Worm (Caenorhabditis elegans) whole organism, late embryonic: ENCODE measurements around the gene F59A6.3.

ENCODE experiments used
- C38D4.7 ChIP-seq: fragments of 200-800 bp; sonication (Bioruptor generic); optimal IDR thresholded peaks from 2 replicates; lab custom pipeline; 2018; ENCODE audit warnings: mild to moderate bottlenecking, missing genetic modification characterization, moderate library complexity, missing compliant biosample characterization
- K02D7.2 ChIP-seq: sonication (generic microtip); optimal IDR thresholded peaks from 2 replicates; lab custom pipeline; 2017; ENCODE audit warnings: mild to moderate bottlenecking, missing genetic modification characterization, missing compliant biosample characterization
- ceh-18 ChIP-seq: sonication (generic microtip); optimal IDR thresholded peaks from 2 replicates; lab custom pipeline; 2016; ENCODE audit warnings: missing genetic modification characterization, missing compliant biosample characterization
- ceh-31 ChIP-seq: sonication (generic microtip); optimal IDR thresholded peaks from 2 replicates; lab custom pipeline; 2016; ENCODE audit warnings: missing genetic modification characterization, missing compliant biosample characterization
- eyg-1 ChIP-seq: sonication (generic microtip); optimal IDR thresholded peaks from 2 replicates; lab custom pipeline; 2016; ENCODE audit warnings: missing genotype, missing genetic modification characterization, missing compliant biosample characterization
- lin-11 ChIP-seq: fragments of 200-800 bp; sonication (Bioruptor generic); optimal IDR thresholded peaks from 2 replicates; lab custom pipeline; 2018; ENCODE audit warnings: mild to moderate bottlenecking, missing genetic modification characterization, missing compliant biosample characterization
- pha-4 ChIP-seq: fragments of 150-350 bp; optimal IDR thresholded peaks from 2 replicates; lab custom pipeline; 2018; ENCODE audit warnings: missing biosample characterization, missing genetic modification reagents, missing genetic modification characterization
- pqm-1 ChIP-seq: sonication (generic microtip); optimal IDR thresholded peaks from 2 replicates; lab custom pipeline; 2016; ENCODE audit warnings: missing genetic modification characterization, missing compliant biosample characterization

DNA sequence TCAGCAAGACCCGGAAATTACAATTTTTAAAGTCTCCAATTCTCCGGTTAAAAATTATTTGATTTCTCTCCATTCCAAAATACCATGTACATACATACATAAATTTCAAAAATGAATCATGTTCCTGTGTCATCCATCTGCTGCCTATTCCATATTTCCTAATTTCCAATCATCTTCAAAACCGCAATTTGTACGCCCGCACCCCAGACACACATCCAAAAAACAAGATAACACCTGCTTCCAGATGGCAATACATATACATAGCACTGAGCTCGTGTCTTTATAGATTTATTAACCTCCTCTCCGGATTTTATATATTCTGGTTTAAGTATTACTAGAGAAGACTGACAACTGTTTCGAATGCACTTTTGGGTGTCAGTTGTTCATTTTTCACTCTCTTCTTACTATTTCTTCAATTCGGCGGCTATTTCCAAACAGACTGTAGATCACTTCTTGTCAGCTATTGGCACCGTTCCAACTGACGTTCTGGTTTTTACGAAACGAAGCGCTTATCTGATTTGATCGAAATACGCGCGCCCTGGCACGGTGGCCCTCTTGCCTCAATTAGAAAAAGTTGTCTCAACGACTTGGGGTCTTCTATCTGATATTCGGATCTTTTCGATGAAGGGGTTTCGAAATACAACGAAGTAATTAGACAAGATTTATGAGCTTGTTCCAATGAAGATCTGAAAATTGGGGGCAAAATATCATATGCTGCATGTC, 26.3 kb upstream of the F59A6.3 start:
- no peak for TF ChIP-seq ceh-18 (tag; lab: Kevin White, UChicago)
- TF ChIP-seq eyg-1 (tag; lab: Kevin White, UChicago) = no peak
- TF ChIP-seq pqm-1 (tag; lab: Kevin White, UChicago) = no peak
- no peak for TF ChIP-seq K02D7.2
- TF ChIP-seq C38D4.7 (GFP tag; lab: Kevin White, UChicago) = no peak
- no peak for TF ChIP-seq lin-11
- no peak for TF ChIP-seq ceh-31 (tag; lab: Kevin White, UChicago)
- no peak for TF ChIP-seq pha-4
